Worm (Caenorhabditis elegans) whole organism, L3 larva: Measurements from ENCODE around the gene tph-1.

ENCODE experiments used
- aly-2 ChIP-seq: fragments of 150-350 bp; optimal IDR thresholded peaks from 2 replicates; lab custom pipeline; 2014; ENCODE audit warnings: missing biosample characterization, missing genetic modification characterization
- ceh-28 ChIP-seq: fragments of 150-350 bp; optimal IDR thresholded peaks from 2 replicates; lab custom pipeline; 2014; ENCODE audit warnings: missing biosample characterization, missing genetic modification reagents, missing genetic modification characterization
- lin-15B ChIP-seq: fragments of 150-350 bp; optimal IDR thresholded peaks from 2 replicates; lab custom pipeline; 2014; ENCODE audit warnings: missing biosample characterization, missing genetic modification characterization
- mml-1 ChIP-seq: fragments of 150-350 bp; sonication (generic microtip); optimal IDR thresholded peaks from 3 replicates; lab custom pipeline; 2014; ENCODE audit warnings: missing biosample characterization, missing genetic modification characterization
- nhr-12 ChIP-seq: fragments of 150-350 bp; optimal IDR thresholded peaks from 2 replicates; lab custom pipeline; 2014; ENCODE audit warnings: missing biosample characterization, missing genetic modification characterization
- nhr-28 ChIP-seq: fragments of 150-350 bp; optimal IDR thresholded peaks from 2 replicates; lab custom pipeline; 2014; ENCODE audit warnings: missing biosample characterization, missing genetic modification characterization
- nhr-76 ChIP-seq: fragments of 150-350 bp; sonication (generic microtip); optimal IDR thresholded peaks from 5 replicates; lab custom pipeline; 2014; ENCODE audit warnings: missing biosample characterization, missing genetic modification characterization
- unc-62 ChIP-seq: fragments of 150-350 bp; sonication (generic microtip); optimal IDR thresholded peaks from 4 replicates; lab custom pipeline; 2014; ENCODE audit warnings: missing biosample characterization, missing genetic modification reagents, missing genetic modification characterization
- zag-1 ChIP-seq: fragments of 150-350 bp; optimal IDR thresholded peaks from 2 replicates; lab custom pipeline; 2014; ENCODE audit warnings: missing biosample characterization, missing genetic modification characterization

DNA sequence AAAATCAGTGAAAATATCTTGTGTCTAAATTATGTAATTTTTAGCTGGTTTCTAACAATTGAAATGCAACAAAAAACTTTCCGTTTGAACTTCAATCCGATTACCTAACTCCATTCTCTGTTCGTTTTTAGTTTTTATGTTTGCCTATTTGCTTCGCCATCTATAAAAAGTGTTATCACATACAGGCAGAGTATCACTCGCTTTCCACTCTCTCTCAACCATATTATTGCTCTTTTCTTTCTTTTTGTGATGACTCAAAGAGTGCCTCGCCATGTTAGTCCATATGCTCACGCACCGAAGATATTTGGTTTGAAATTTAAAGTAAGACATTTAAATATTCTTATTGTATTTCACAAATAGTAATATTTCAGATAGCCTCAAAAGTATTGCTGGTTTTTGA, 14.2 kb upstream of the tph-1 start, which contains the start of gene ZK1290.13:
- TF ChIP-seq unc-62, result no peak
- no peak for TF ChIP-seq zag-1
- no peak for TF ChIP-seq aly-2 (tag; lab: Kevin White, UChicago)
- TF ChIP-seq nhr-12 (tag; lab: Kevin White, UChicago), result no peak
- no peak for TF ChIP-seq nhr-76
- no peak for TF ChIP-seq nhr-28
- no peak for TF ChIP-seq mml-1 (tag; lab: Kevin White, UChicago)
- TF ChIP-seq ceh-28 (tag; lab: Kevin White, UChicago), result no peak
- no peak for TF ChIP-seq lin-15B (tag; lab: Kevin White, UChicago)
